Worm (Caenorhabditis elegans): ENCODE results near the gene C18B12.4.
A peak's percentile ranks its signal among the peaks of the same experiment; 100 is the strongest.

Gene C18B12.4

DNA sequence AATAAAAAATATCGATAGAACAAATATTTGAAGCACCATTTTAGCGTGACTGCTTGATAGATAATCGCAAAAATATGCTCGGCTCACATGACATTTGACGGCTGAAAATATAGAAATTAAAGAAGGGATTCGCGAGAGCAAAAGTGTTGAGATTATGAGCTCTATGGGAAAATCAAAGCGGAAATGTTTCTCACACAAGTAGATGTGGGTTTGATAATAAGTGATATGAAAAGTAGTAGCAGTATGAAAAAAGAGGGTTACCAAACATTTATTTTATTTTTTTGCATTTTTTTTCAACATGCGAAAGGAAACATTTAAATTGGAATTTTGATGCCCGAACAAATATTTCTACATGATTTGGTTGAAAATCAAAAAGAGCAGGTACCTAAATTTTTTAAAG lies 49.1 kb downstream of the C18B12.4 start, which contains the start of gene iglr-1:
Gene iglr-1 (minus strand): TSS at position 101 of the 400 bp plus-strand sequence.
- TF ChIP-seq ceh-82 (tag; optimal IDR thresholded peaks at IDR 0.05), result no peak
- no peak for TF ChIP-seq nhr-25 (tag; optimal IDR thresholded peaks at IDR 0.05)
- TF ChIP-seq R02D3.7 (tag; optimal IDR thresholded peaks at IDR 0.05), result no peak
- TF ChIP-seq lin-39 (tag; optimal IDR thresholded peaks at IDR 0.05), result no peak
- TF ChIP-seq aly-2 (tag; optimal IDR thresholded peaks at IDR 0.05), result no peak
- no peak for TF ChIP-seq snpc-4 (tag; optimal IDR thresholded peaks at IDR 0.05)
- TF ChIP-seq nhr-77 (tag; optimal IDR thresholded peaks at IDR 0.05), result no peak
- no peak for TF ChIP-seq ZK546.5 (tag; optimal IDR thresholded peaks at IDR 0.05)
- TF ChIP-seq gmeb-1 (tag; optimal IDR thresholded peaks at IDR 0.05), result no peak
- no peak for TF ChIP-seq unc-39 (tag; optimal IDR thresholded peaks at IDR 0.05)
- no peak for TF ChIP-seq C34F6.9 (tag; optimal IDR thresholded peaks at IDR 0.05)
- no peak for TF ChIP-seq lin-11 (tag; optimal IDR thresholded peaks at IDR 0.05)
- TF ChIP-seq nhr-6 (tag; optimal IDR thresholded peaks at IDR 0.05), result no peak
- TF ChIP-seq Y55F3AM.14 (GFP tag; optimal IDR thresholded peaks at IDR 0.05), result no peak
- TF ChIP-seq unc-62 (GFP tag; optimal IDR thresholded peaks at IDR 0.05), result no peak
- no peak for TF ChIP-seq blmp-1 (tag; optimal IDR thresholded peaks at IDR 0.05; ENCODE audit: insufficient read depth)
- no peak for TF ChIP-seq crh-2 (tag; optimal IDR thresholded peaks at IDR 0.05)
- TF ChIP-seq elt-3 (tag; optimal IDR thresholded peaks at IDR 0.05), result no peak

DNA sequence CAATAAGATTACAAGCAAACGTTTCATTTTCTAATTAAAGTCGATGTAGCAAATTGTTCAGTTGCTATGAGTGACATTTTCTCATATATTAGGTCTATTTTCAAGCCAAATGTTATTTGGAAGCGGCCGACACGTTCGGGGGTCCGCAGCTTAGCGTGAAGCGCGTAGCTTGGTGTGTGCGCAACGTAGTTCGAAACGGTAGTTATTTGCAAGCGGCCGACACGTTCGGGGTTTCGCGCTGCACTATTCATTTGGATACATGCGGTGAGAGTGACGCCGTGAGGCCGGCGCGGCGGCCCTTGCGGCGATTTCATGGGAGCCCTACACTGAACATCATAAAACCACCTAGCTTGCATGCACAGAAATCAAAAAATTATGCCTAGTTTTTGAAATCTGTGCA lies 52.2 kb downstream of the C18B12.4 start:
- TF ChIP-seq snpc-4 (tag; optimal IDR thresholded peaks at IDR 0.05) (peak; percentile 74), ceh-16 (tag; optimal IDR thresholded peaks at IDR 0.05) (no peak)

Data from whole organism, L2 larva.